Worm (Caenorhabditis elegans): ENCODE results near the gene pycr-1.

ce11 chrX:12142569-12142968 lies 4.1 kb upstream of the pycr-1 start, which contains the start of gene M153.3:
- TF ChIP-seq ZK546.5 (tag; optimal IDR thresholded peaks at IDR 0.05) = no peak
- TF ChIP-seq nhr-11 (tag; optimal IDR thresholded peaks at IDR 0.05) = no peak
- TF ChIP-seq pqm-1 (tag; optimal IDR thresholded peaks at IDR 0.05) = no peak
- TF ChIP-seq fkh-10 (GFP tag; optimal IDR thresholded peaks at IDR 0.05) = no peak
- no peak for TF ChIP-seq tbx-2 (tag; optimal IDR thresholded peaks at IDR 0.05)
- no peak for TF ChIP-seq aly-2 (tag; optimal IDR thresholded peaks at IDR 0.05)
- TF ChIP-seq nfya-1 (tag; optimal IDR thresholded peaks at IDR 0.05; ENCODE audit: insufficient read depth) = no peak
- TF ChIP-seq nhr-12 (tag; optimal IDR thresholded peaks at IDR 0.05) = no peak
- TF ChIP-seq nhr-77 (tag; optimal IDR thresholded peaks at IDR 0.05) = no peak
- no peak for TF ChIP-seq ceh-16 (tag; optimal IDR thresholded peaks at IDR 0.05)
- TF ChIP-seq elt-3 (tag; optimal IDR thresholded peaks at IDR 0.05) = no peak
- TF ChIP-seq ceh-82 (tag; optimal IDR thresholded peaks at IDR 0.05) = no peak
- no peak for TF ChIP-seq jun-1 (tag; optimal IDR thresholded peaks at IDR 0.05)
- no peak for TF ChIP-seq elt-1 (tag; optimal IDR thresholded peaks at IDR 0.05)
